Worm (Caenorhabditis elegans): Measurements from ENCODE around the gene Y60A3A.24.

DNA sequence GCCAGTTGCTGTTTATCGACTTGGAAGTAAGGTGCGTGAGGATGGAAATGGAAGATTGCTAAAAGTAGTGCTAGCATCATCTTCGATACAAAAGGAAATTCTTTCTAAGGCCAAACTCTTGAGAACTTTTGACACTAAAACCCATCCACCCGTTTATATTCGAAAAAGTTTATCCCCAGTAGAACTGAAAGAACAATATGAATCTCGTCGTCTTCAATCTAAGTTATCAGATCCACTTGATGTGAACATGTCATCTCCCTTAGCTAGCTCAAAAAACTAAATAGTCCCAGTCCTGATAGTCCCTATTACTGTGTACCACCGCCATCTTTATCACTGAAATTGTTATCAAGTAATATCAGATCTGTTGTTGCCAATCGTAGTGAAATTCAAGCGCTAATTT is 44.7 kb downstream of the Y60A3A.24 start:
- no peak for TF ChIP-seq unc-62 (GFP tag; optimal IDR thresholded peaks at IDR 0.05)
- no peak for TF ChIP-seq nhr-28 (tag; optimal IDR thresholded peaks at IDR 0.05)
- TF ChIP-seq mep-1 (tag; optimal IDR thresholded peaks at IDR 0.05), result no peak
- TF ChIP-seq hlh-1 (tag; optimal IDR thresholded peaks at IDR 0.05), result no peak
- TF ChIP-seq pha-4 (tag; optimal IDR thresholded peaks at IDR 0.05), result no peak
- TF ChIP-seq mab-5 (tag; optimal IDR thresholded peaks at IDR 0.05), result no peak
- TF ChIP-seq nhr-12 (tag; optimal IDR thresholded peaks at IDR 0.05), result no peak
- no peak for TF ChIP-seq elt-3 (tag; optimal IDR thresholded peaks at IDR 0.05)
- no peak for TF ChIP-seq snpc-4 (tag; optimal IDR thresholded peaks at IDR 0.05)
- no peak for TF ChIP-seq lin-13 (tag; optimal IDR thresholded peaks at IDR 0.05)
- no peak for TF ChIP-seq zip-8 (tag; optimal IDR thresholded peaks at IDR 0.05)
- no peak for TF ChIP-seq unc-39 (tag; optimal IDR thresholded peaks at IDR 0.05)
